Worm (Caenorhabditis elegans): ENCODE measurements around the gene mak-1.
A peak's percentile ranks its signal among the peaks of the same experiment; 100 is the strongest.

Gene mak-1

DNA sequence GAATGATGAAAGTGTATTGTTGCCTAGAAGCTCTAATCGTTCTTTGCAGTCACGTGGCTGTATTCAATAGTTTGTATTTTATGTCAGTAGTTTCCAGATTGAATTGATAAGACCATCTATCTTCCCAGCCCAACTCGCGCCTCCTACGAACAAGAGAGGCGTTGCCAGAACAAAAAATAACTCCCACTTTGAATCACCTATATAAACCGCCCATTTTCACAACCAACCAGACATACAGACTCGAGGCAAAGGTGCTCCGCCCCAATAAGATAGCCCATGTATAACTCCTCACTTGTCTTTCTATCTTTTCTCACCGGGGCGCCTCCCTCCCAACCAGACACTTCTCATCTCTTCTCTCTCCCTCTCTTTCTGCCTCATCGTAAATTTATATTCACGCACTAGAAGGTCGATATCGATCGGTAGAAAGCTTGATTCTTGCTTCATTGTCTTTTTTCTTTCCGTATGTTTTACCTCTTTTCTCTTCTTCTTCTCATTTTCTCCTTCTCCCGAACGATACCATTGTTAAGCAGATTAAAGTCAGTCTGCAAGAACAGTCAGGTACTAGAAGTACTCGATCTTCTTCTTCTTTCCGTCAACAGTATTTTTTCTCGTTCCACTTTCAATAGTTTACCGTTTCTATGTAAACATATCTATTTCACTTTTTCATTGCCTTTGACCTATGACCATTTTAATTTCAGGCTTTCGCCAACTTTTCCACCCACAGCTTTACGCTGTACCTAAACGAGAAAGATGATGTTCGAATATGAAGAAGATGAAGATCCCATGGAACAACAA lies at the start of gene mak-1 (continued):
- TF ChIP-seq irx-1 (tag; optimal IDR thresholded peaks at IDR 0.05) (no peak), jun-1 (tag; optimal IDR thresholded peaks at IDR 0.05) (no peak), nhr-11 (tag; optimal IDR thresholded peaks at IDR 0.05) (no peak)

DNA sequence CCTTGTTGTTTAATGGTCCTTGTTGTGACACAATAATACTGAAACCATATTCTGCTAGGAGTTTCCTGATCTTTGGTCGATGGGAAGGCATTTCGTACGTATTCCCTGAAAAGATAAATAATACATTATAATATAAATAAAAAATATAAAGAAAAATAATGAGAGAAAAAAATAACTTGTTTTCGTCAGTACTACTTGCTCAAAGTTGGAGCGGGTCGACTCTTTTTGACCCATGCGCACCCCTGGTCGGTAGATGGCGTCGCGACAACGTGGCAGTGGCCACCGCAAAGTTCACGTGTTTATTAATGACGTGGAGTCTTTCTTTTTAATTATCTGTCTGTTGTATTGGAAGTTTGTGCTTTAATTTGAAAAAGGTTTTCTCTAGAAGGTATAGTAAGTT lies 48.1 kb upstream of the mak-1 start, which contains the start of gene C34C6.10:
Gene C34C6.10 (minus strand): TSS at position 101 of the 400 bp plus-strand sequence.
- TF ChIP-seq hpl-2 (GFP tag; optimal IDR thresholded peaks at IDR 0.05): no peak
- no peak for TF ChIP-seq lsy-2 (tag; optimal IDR thresholded peaks at IDR 0.05)
- no peak for TF ChIP-seq nhr-47 (tag; optimal IDR thresholded peaks at IDR 0.05)
- TF ChIP-seq fos-1 (tag; optimal IDR thresholded peaks at IDR 0.05): no peak
- TF ChIP-seq nhr-77 (tag; optimal IDR thresholded peaks at IDR 0.05): no peak
- no peak for TF ChIP-seq ceh-82 (tag; optimal IDR thresholded peaks at IDR 0.05)
- no peak for TF ChIP-seq tlp-1 (tag; optimal IDR thresholded peaks at IDR 0.05)
- TF ChIP-seq lir-3 (tag; optimal IDR thresholded peaks at IDR 0.05; ENCODE audit: poor library complexity): no peak
- no peak for TF ChIP-seq unc-130 (tag; optimal IDR thresholded peaks at IDR 0.05)
- no peak for TF ChIP-seq nhr-11 (tag; optimal IDR thresholded peaks at IDR 0.05)
- no peak for TF ChIP-seq nhr-84 (tag; optimal IDR thresholded peaks at IDR 0.05)
- TF ChIP-seq hlh-17 (GFP tag; optimal IDR thresholded peaks at IDR 0.05; ENCODE audit: borderline replicate concordance): no peak

DNA sequence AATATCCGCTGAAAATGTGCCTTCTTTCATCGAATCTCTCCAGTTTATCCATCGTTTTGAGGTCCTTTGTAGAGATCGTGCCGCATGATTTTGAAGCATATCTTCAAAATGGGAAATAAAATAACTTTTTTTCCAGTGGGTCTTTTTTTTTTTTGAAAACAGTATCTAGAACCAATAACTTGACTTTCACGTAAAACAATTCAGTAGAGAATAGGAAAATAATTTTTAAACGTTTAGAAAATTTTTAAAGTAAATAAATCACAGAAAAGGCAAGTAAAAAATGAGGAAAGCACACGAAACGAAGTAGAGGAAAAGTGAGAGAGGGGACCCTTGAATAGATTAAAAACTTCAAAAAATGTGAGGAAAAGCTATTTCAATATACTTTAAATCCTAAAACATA lies 45.0 kb upstream of the mak-1 start, which contains the start of gene chdh-1:
Gene chdh-1 (minus strand): TSS at position 101 of the 400 bp plus-strand sequence.
- TF ChIP-seq nhr-237 (tag; optimal IDR thresholded peaks at IDR 0.05) (no peak), hpl-2 (GFP tag; optimal IDR thresholded peaks at IDR 0.05) (no peak), ama-1 (optimal IDR thresholded peaks at IDR 0.05) (no peak), alr-1 (tag; optimal IDR thresholded peaks at IDR 0.05; ENCODE audit: borderline replicate concordance) (no peak), dpl-1 (GFP tag; optimal IDR thresholded peaks at IDR 0.05) (no peak), nhr-84 (tag; optimal IDR thresholded peaks at IDR 0.05) (no peak)

DNA sequence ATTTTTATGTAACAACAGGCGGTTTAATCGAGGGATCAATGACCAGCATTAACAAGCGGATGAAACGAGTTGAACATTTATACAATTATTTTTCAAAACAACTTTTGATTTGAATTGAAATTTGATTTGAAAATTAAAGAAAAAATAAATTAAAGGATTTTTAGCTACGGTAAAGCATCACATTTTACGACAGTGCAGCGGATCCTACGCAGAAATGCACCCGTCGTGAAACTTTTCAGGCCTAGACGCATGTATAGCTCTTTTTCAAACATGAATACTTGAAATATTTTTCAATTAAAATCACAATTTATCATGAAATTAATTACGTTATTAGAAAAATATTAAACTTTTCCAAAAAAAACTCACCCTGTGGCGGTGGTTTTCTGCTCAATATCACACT lies 42.8 kb upstream of the mak-1 start:
- TF ChIP-seq F16B12.6 (tag; optimal IDR thresholded peaks at IDR 0.05) (peak; percentile 63), pax-3 (tag; optimal IDR thresholded peaks at IDR 0.05) (no peak), efl-1 (optimal IDR thresholded peaks at IDR 0.05) (peak in 1 of 2 experiments; percentile 6), efl-1 (GFP tag; optimal IDR thresholded peaks at IDR 0.05 in 1 of 2) (no peak), lsy-2 (tag; optimal IDR thresholded peaks at IDR 0.05) (peak; percentile 67 to 81), lin-35 (GFP tag; optimal IDR thresholded peaks at IDR 0.05) (no peak), unc-130 (tag; optimal IDR thresholded peaks at IDR 0.05) (no peak), mep-1 (tag; optimal IDR thresholded peaks at IDR 0.05) (peak; percentile 3), dpl-1 (GFP tag; optimal IDR thresholded peaks at IDR 0.05) (peak in 1 of 3 experiments; percentile 20)

DNA sequence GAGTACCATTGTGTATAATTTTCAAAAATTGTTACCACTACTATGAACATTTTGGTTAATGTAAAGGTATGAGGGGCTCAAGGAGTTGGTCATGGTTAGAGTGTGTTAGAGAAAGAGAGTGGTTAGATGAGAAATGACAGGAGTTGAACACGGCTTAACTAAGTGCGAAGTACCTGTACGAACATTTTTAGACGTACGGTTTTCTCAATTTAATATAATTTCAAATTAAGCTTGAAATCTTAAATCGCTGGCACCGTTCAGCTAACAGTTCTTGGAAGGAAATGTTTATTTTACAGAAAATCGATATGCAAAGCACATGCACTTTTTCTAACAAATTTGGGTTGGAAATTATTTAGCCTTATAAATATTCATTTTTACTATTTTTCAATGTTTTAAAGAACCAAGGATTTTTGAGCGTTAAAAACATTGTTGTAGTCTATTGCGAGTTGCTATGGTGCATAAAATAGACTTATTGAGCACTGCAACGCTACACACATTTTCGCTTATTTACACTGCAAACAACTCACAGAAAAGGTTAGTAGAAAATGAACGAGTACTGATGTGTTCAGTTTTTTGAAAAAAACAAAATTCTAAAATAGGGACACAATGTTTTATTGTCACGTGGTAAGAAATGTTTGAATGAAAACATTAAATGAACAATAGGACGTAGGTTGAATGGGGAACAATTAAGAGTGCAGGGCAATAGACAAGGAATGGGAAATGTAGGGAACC lies 42.1 kb upstream of the mak-1 start, which contains the start of gene sphk-1:
Gene sphk-1 (minus strand): TSS at position 51 of the 732 bp plus-strand sequence.
- TF ChIP-seq snpc-4 (tag; optimal IDR thresholded peaks at IDR 0.05) (no peak), hlh-17 (GFP tag; optimal IDR thresholded peaks at IDR 0.05; ENCODE audit: borderline replicate concordance) (no peak), nhr-47 (tag; optimal IDR thresholded peaks at IDR 0.05) (no peak), C04F5.9 (tag; optimal IDR thresholded peaks at IDR 0.05) (no peak), unc-130 (tag; optimal IDR thresholded peaks at IDR 0.05) (no peak), pax-3 (tag; optimal IDR thresholded peaks at IDR 0.05) (no peak), snu-23 (GFP tag; optimal IDR thresholded peaks at IDR 0.05) (no peak), nhr-19 (GFP tag; conservative IDR thresholded peaks at IDR 0.05) (no peak), fkh-4 (tag; optimal IDR thresholded peaks at IDR 0.05; ENCODE audit: borderline replicate concordance) (no peak), swsn-7 (tag; optimal IDR thresholded peaks at IDR 0.05) (no peak), pag-3 (tag; optimal IDR thresholded peaks at IDR 0.05; ENCODE audit: borderline replicate concordance, insufficient read depth) (no peak), nhr-90 (tag; optimal IDR thresholded peaks at IDR 0.05; ENCODE audit: poor library complexity) (no peak), vab-15 (tag; optimal IDR thresholded peaks at IDR 0.05) (no peak)
